Worm (Caenorhabditis elegans) whole organism, young adult: ENCODE results near the gene Y39A1A.21.
A peak's percentile ranks its signal among the peaks of the same experiment; 100 is the strongest.

ENCODE experiments used
- F10E7.11 ChIP-seq: sonication (generic microtip); optimal IDR thresholded peaks from 2 replicates; lab custom pipeline; 2017; ENCODE audit warnings: mild to moderate bottlenecking, missing genetic modification characterization, moderate library complexity, missing compliant biosample characterization
- F57A8.1 ChIP-seq: fragments of 200-800 bp; sonication (Bioruptor generic); optimal IDR thresholded peaks from 2 replicates; lab custom pipeline; 2018; ENCODE audit warnings: mild to moderate bottlenecking, missing genetic modification characterization, moderate library complexity, missing compliant biosample characterization
- K11D2.4 ChIP-seq: fragments of 200-800 bp; sonication (Bioruptor generic); IDR thresholded peaks from 2 replicates; pipeline ENCODE4 v1.3.6; 2022; ENCODE audit warnings: missing genetic modification reagents, missing genetic modification characterization, missing compliant biosample characterization
- T26A5.8 ChIP-seq: sonication (generic microtip); optimal IDR thresholded peaks from 2 replicates; lab custom pipeline; 2016; ENCODE audit warnings: missing genetic modification characterization, missing compliant biosample characterization
- Y67H2A.10 ChIP-seq: fragments of 200-800 bp; sonication (Bioruptor generic); conservative IDR thresholded peaks from 2 replicates; pipeline ENCODE4 v1.3.6; 2022; ENCODE audit warnings: missing genetic modification reagents, missing genetic modification characterization, missing compliant biosample characterization
- akir-1 ChIP-seq: fragments of 200-800 bp; sonication (Bioruptor generic); optimal IDR thresholded peaks from 2 replicates; lab custom pipeline; 2018; ENCODE audit warnings: mild to moderate bottlenecking, missing genetic modification characterization, moderate library complexity, missing compliant biosample characterization
- aptf-2 ChIP-seq: fragments of 200-800 bp; sonication (Bioruptor generic); conservative IDR thresholded peaks from 2 replicates; pipeline ENCODE4 v1.3.6; 2022; ENCODE audit warnings: missing genetic modification reagents, missing genetic modification characterization, missing compliant biosample characterization
- attf-3 ChIP-seq: fragments of 200-800 bp; sonication (Bioruptor generic); conservative IDR thresholded peaks from 2 replicates; pipeline ENCODE4 v1.3.6; 2022; ENCODE audit warnings: missing genetic modification reagents, missing genetic modification characterization, missing compliant biosample characterization
- attf-6 ChIP-seq: fragments of 200-800 bp; sonication (Bioruptor generic); IDR thresholded peaks from 2 replicates; pipeline ENCODE4 v1.3.6; 2022; ENCODE audit warnings: missing genetic modification reagents, missing genetic modification characterization, missing compliant biosample characterization
- bed-1 ChIP-seq: fragments of 200-800 bp; sonication (Bioruptor generic); IDR thresholded peaks from 2 replicates; pipeline ENCODE4 v1.3.6; 2022; ENCODE audit warnings: missing genetic modification reagents, missing genetic modification characterization, missing compliant biosample characterization
- bed-2 ChIP-seq: fragments of 200-800 bp; sonication (Bioruptor generic); IDR thresholded peaks from 2 replicates; pipeline ENCODE4 v1.3.6; 2022; ENCODE audit warnings: missing genetic modification reagents, missing genetic modification characterization, missing compliant biosample characterization
- cebp-2 ChIP-seq: fragments of 200-800 bp; sonication (Bioruptor generic); IDR thresholded peaks from 2 replicates; pipeline ENCODE4 v1.3.6; 2022; ENCODE audit warnings: missing genetic modification characterization, missing compliant biosample characterization
- ceh-79 ChIP-seq: sonication (generic microtip); optimal IDR thresholded peaks from 2 replicates; lab custom pipeline; 2017; ENCODE audit warnings: mild to moderate bottlenecking, missing genetic modification characterization, missing compliant biosample characterization
- ceh-91 ChIP-seq: fragments of 200-800 bp; sonication (Bioruptor generic); IDR thresholded peaks from 2 replicates; pipeline ENCODE4 v1.3.6; 2022; ENCODE audit warnings: missing genetic modification reagents, missing genetic modification characterization, missing compliant biosample characterization
- dox-1 ChIP-seq: fragments of 200-800 bp; sonication (Bioruptor generic); IDR thresholded peaks from 2 replicates; pipeline ENCODE4 v1.3.6; 2022; ENCODE audit warnings: missing genetic modification reagents, missing genetic modification characterization, missing compliant biosample characterization
- dpff-1 ChIP-seq: sonication (generic microtip); optimal IDR thresholded peaks from 2 replicates; lab custom pipeline; 2017; ENCODE audit warnings: mild to moderate bottlenecking, missing genetic modification characterization, missing compliant biosample characterization
- dpl-1 ChIP-seq: fragments of 150-350 bp; optimal IDR thresholded peaks from 2 replicates; lab custom pipeline; 2014; ENCODE audit warnings: missing biosample characterization, missing genetic modification reagents, missing genetic modification characterization
- egl-18 ChIP-seq: fragments of 200-800 bp; sonication (Bioruptor generic); IDR thresholded peaks from 2 replicates; pipeline ENCODE4 v1.3.6; 2022; ENCODE audit warnings: missing genetic modification reagents, missing genetic modification characterization, missing compliant biosample characterization
- egl-44 ChIP-seq: fragments of 200-800 bp; sonication (Bioruptor generic); IDR thresholded peaks from 2 replicates; pipeline ENCODE4 v1.3.6; 2022; ENCODE audit warnings: missing genetic modification reagents, missing genetic modification characterization, missing compliant biosample characterization
- him-1 ChIP-seq: sonication (generic microtip); optimal IDR thresholded peaks from 2 replicates; lab custom pipeline; 2016; ENCODE audit warnings: missing genotype, missing genetic modification reagents, missing genetic modification characterization, missing compliant biosample characterization
- hlh-26 ChIP-seq: fragments of 200-800 bp; sonication (Bioruptor generic); conservative IDR thresholded peaks from 2 replicates; pipeline ENCODE4 v1.3.6; 2022; ENCODE audit warnings: missing genetic modification reagents, missing genetic modification characterization, missing compliant biosample characterization
- hmg-20 ChIP-seq: fragments of 200-800 bp; sonication (Bioruptor generic); IDR thresholded peaks from 2 replicates; pipeline ENCODE4 v1.3.6; 2022; ENCODE audit warnings: missing genetic modification reagents, missing genetic modification characterization, missing compliant biosample characterization
- hrde-1 ChIP-seq: sonication (generic microtip); optimal IDR thresholded peaks from 2 replicates; lab custom pipeline; 2016; ENCODE audit warnings: missing genetic modification characterization, mild to moderate bottlenecking, missing compliant biosample characterization, moderate library complexity, missing genotype, missing genetic modification reagents, borderline replicate concordance
- let-607 ChIP-seq, 2 experiments: fragments of 200-800 bp in 1 of 2; sonication (Bioruptor generic) in 1 of 2; sonication (generic microtip) in 1 of 2; optimal IDR thresholded peaks; 2 replicates each; lab custom pipeline; 2016 to 2018; ENCODE audit warnings: mild to moderate bottlenecking in 2 of 2, missing compliant biosample characterization in 2 of 2, missing genetic modification characterization in 2 of 2, moderate library complexity in 2 of 2, missing genotype in 1 of 2
- lin-26 ChIP-seq: fragments of 200-800 bp; sonication (Bioruptor generic); IDR thresholded peaks from 2 replicates; pipeline ENCODE4 v1.3.6; 2022; ENCODE audit warnings: missing genetic modification reagents, missing genetic modification characterization, missing compliant biosample characterization
- lin-35 ChIP-seq, 3 experiments: fragments of 150-350 bp in 2 of 3; sonication (generic microtip) in 1 of 3; optimal IDR thresholded peaks; 2 replicates each; lab custom pipeline; 2014 to 2018; ENCODE audit warnings: missing biosample characterization in 3 of 3, missing genetic modification characterization in 3 of 3, missing genetic modification reagents in 3 of 3
- lsl-1 ChIP-seq: fragments of 200-800 bp; sonication (Bioruptor generic); optimal IDR thresholded peaks from 2 replicates; lab custom pipeline; 2018; ENCODE audit warnings: mild to moderate bottlenecking, missing genetic modification characterization, moderate library complexity, missing compliant biosample characterization
- lsy-27 ChIP-seq: sonication (generic microtip); optimal IDR thresholded peaks from 2 replicates; lab custom pipeline; 2017; ENCODE audit warnings: missing genetic modification characterization, mild to moderate bottlenecking, missing compliant biosample characterization, antibody characterized with exemption, missing genotype, borderline replicate concordance; ENCODE audit not compliant: insufficient read depth
- madf-3 ChIP-seq: fragments of 200-800 bp; sonication (Bioruptor generic); IDR thresholded peaks from 2 replicates; pipeline ENCODE4 v1.3.6; 2022; ENCODE audit warnings: missing genetic modification reagents, missing genetic modification characterization, missing compliant biosample characterization
- madf-8 ChIP-seq: fragments of 200-800 bp; sonication (Bioruptor generic); conservative IDR thresholded peaks from 2 replicates; pipeline ENCODE4 v1.3.6; 2022; ENCODE audit warnings: missing genetic modification reagents, missing genetic modification characterization, missing compliant biosample characterization
- mel-28 ChIP-seq: sonication (generic microtip); optimal IDR thresholded peaks from 2 replicates; lab custom pipeline; 2016; ENCODE audit warnings: borderline replicate concordance, mild to moderate bottlenecking, missing genetic modification characterization, missing compliant biosample characterization
- nhr-179 ChIP-seq: sonication (generic microtip); optimal IDR thresholded peaks from 2 replicates; lab custom pipeline; 2016; ENCODE audit warnings: mild to moderate bottlenecking, missing genetic modification characterization, missing compliant biosample characterization
- pbrm-1 ChIP-seq: fragments of 200-800 bp; sonication (Bioruptor generic); IDR thresholded peaks from 2 replicates; pipeline ENCODE4 v1.3.6; 2022; ENCODE audit warnings: missing genetic modification reagents, missing genetic modification characterization, missing compliant biosample characterization
- pha-4 ChIP-seq: fragments of 150-350 bp; sonication (generic microtip); optimal IDR thresholded peaks from 2 replicates; lab custom pipeline; 2014; ENCODE audit warnings: missing biosample characterization, missing genetic modification reagents, missing genetic modification characterization
- rpc-1 ChIP-seq, 2 experiments: fragments of 150-350 bp in 1 of 2; sonication (generic microtip) in 1 of 2; optimal IDR thresholded peaks; 2 replicates each; lab custom pipeline; 2014 to 2018; ENCODE audit warnings: missing biosample characterization in 1 of 2, missing genetic modification characterization in 1 of 2, missing genetic modification reagents in 1 of 2, missing genotype in 1 of 2
- somi-1 ChIP-seq: fragments of 200-800 bp; sonication (Bioruptor generic); optimal IDR thresholded peaks from 2 replicates; lab custom pipeline; 2018; ENCODE audit warnings: mild to moderate bottlenecking, missing genetic modification characterization, missing compliant biosample characterization
- sptf-2 ChIP-seq: fragments of 200-800 bp; sonication (Bioruptor generic); optimal IDR thresholded peaks from 2 replicates; lab custom pipeline; 2018; ENCODE audit warnings: mild to moderate bottlenecking, missing genetic modification characterization, missing compliant biosample characterization
- tbp1 ChIP-seq: fragments of 200-800 bp; sonication (Bioruptor generic); optimal IDR thresholded peaks from 2 replicates; lab custom pipeline; 2018; ENCODE audit warnings: mild to moderate bottlenecking, missing genetic modification characterization, missing compliant biosample characterization
- tbx-9 ChIP-seq: sonication (generic microtip); optimal IDR thresholded peaks from 2 replicates; lab custom pipeline; 2016; ENCODE audit warnings: borderline replicate concordance, missing genetic modification characterization, inconsistent platforms, missing compliant biosample characterization
- unc-130 ChIP-seq: sonication (generic microtip); optimal IDR thresholded peaks from 2 replicates; lab custom pipeline; 2016; ENCODE audit warnings: missing genetic modification reagents, missing genetic modification characterization, missing compliant biosample characterization
- zfh-2 ChIP-seq: fragments of 200-800 bp; sonication (Bioruptor generic); conservative IDR thresholded peaks from 2 replicates; pipeline ENCODE4 v1.3.6; 2022; ENCODE audit warnings: missing genetic modification reagents, missing genetic modification characterization, missing compliant biosample characterization
- ztf-18 ChIP-seq: sonication (generic microtip); optimal IDR thresholded peaks from 2 replicates; lab custom pipeline; 2016; ENCODE audit warnings: missing genotype, mild to moderate bottlenecking, missing genetic modification characterization, missing compliant biosample characterization
- ztf-26 ChIP-seq: sonication (generic microtip); optimal IDR thresholded peaks from 2 replicates; lab custom pipeline; 2017; ENCODE audit warnings: missing genetic modification characterization, missing compliant biosample characterization
- ztf-6 ChIP-seq: fragments of 200-800 bp; sonication (Bioruptor generic); IDR thresholded peaks from 2 replicates; pipeline ENCODE4 v1.3.6; 2022; ENCODE audit warnings: missing genetic modification reagents, missing genetic modification characterization, missing compliant biosample characterization

Gene Y39A1A.21

DNA sequence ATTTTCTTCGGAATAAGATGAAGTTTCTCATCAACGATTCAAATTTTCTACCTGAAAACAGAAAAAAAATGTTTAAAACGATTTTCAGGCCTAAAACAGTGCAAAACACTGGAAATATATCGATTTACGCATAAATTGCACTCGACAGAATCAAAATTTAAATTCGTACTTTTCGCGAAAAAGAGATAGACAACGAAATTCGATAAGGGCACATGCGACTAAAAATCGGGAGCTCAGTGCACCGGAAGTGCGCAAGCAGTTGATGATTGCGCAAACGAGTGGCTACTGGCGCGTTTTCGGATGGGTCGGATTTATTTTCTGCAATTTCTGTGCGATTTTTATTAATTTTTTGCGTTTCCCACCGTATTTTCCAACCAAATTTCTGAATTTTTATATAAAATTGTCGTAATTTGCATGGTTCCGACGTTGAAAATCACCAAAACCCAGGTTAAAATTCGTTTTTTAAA is at the start of gene Y39A1A.21, which contains the start of gene Y39A1A.22 (continued):
- no peak for TF ChIP-seq F10E7.11
- TF ChIP-seq madf-8: peak; percentile 40; the same call in 1 of the 2 replicates
- no peak for TF ChIP-seq bed-1
- peak; percentile 65 for TF ChIP-seq ceh-91 (GFP tag; lab: Robert Waterston, UW)
- no peak for TF ChIP-seq somi-1
- no peak for TF ChIP-seq Y67H2A.10 (GFP tag; lab: Robert Waterston, UW)
- no peak for TF ChIP-seq rpc-1 (optimal IDR thresholded peaks at IDR 0.05; lab: Kevin White, UChicago)
- TF ChIP-seq rpc-1 (tag; optimal IDR thresholded peaks at IDR 0.05; lab: Kevin White, UChicago): no peak
- TF ChIP-seq dpff-1 (tag; lab: Kevin White, UChicago): no peak
- no peak for TF ChIP-seq egl-18 (GFP tag; lab: Robert Waterston, UW)
- no peak for TF ChIP-seq lin-26
- TF ChIP-seq K11D2.4: peak; percentile 74
- TF ChIP-seq hlh-26: no peak
- TF ChIP-seq akir-1: no peak
- no peak for TF ChIP-seq bed-2 (GFP tag; lab: Robert Waterston, UW)
- no peak for TF ChIP-seq F57A8.1 (GFP tag; lab: Kevin White, UChicago)
- TF ChIP-seq egl-44: peak; percentile 65; the same call in 1 of the 2 replicates
- TF ChIP-seq lsy-27 (tag; lab: Kevin White, UChicago): no peak
- no peak for TF ChIP-seq cebp-2
- TF ChIP-seq sptf-2 (GFP tag; lab: Kevin White, UChicago): no peak
- 0 out of 2 replicates have a peak, but pooled peaks have one; percentile 43 for TF ChIP-seq madf-3
- no peak for TF ChIP-seq mel-28
- TF ChIP-seq dox-1: peak; percentile 87
- peak in 1 of 2 experiments; percentile 26 for TF ChIP-seq let-607 (tag; optimal IDR thresholded peaks at IDR 0.05; lab: Kevin White, UChicago)
- peak; percentile 50; the same call in 1 of the 2 replicates for TF ChIP-seq ztf-6 (GFP tag; lab: Robert Waterston, UW)
- no peak for TF ChIP-seq nhr-179 (tag; lab: Kevin White, UChicago)
- no peak for TF ChIP-seq attf-6 (GFP tag; lab: Robert Waterston, UW)
- TF ChIP-seq unc-130: no peak
- TF ChIP-seq dpl-1 (GFP tag; lab: Kevin White, UChicago): no peak
- TF ChIP-seq tbp1 (GFP tag; lab: Kevin White, UChicago): peak; percentile 59

DNA sequence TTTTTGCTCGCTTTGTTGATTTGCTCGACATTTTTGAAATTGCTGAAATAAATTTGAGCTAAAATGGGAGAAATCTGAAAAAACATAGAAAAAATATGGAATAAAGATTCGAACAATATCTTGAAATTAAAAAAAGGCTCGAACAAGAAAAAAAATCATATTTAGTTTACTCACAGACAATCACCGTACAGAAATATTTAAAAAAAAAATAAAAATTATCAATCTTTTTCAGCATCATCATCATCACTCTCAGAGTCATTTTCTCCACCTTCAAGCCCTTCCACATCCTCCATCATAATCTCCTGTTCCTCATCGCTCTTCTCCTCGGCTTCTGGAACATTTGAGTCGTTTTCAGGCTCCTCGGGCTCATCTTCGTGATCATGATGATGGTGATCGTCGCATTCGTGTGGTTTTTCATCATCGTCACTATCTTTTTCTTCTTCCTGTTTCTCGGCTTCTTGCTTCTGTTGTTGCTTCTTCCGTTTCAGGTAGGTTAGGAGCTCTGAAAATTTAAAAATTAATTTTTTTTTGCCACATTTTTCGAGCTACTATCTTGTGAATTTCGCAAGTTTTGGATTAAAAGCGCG is 48.8 kb upstream of the Y39A1A.21 start, which contains the start of gene hpl-2:
TSS of gene hpl-2 (minus strand) at position 51 of the 587 bp plus-strand sequence.
- TF ChIP-seq lin-35 (GFP tag; optimal IDR thresholded peaks at IDR 0.05; lab: Kevin White, UChicago): peak in 1 of 3 experiments; percentile 36
- TF ChIP-seq hmg-20 (GFP tag; lab: Robert Waterston, UW): no peak

DNA sequence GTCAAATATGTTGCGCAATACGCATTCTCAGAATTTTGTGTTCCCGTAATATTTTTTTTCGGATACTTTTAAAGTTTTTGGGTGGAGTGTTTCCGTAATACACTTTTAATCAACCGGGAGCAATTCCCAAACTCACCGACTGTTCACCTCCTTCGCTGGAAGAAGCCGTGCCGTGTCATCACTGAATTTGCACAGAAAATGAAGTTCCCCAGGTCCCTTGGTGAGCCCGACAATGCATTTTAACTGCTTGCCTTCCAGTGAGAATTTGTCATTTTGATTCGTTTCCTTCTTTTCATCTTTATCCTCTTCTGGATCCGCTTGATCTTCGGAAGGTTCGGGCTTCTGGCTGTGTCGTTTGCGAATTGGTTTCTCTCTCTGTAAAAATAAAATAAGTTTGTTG is 47.6 kb upstream of the Y39A1A.21 start:
- TF ChIP-seq aptf-2 (GFP tag; lab: Robert Waterston, UW): no peak
- TF ChIP-seq T26A5.8: no peak
- TF ChIP-seq hrde-1 (tag; lab: Kevin White, UChicago): no peak
- TF ChIP-seq ztf-26 (tag; lab: Kevin White, UChicago): no peak
- TF ChIP-seq Y67H2A.10 (GFP tag; lab: Robert Waterston, UW): no peak
- no peak for TF ChIP-seq ceh-91 (GFP tag; lab: Robert Waterston, UW)
- TF ChIP-seq lsl-1 (GFP tag; lab: Kevin White, UChicago): no peak
- TF ChIP-seq pha-4 (tag; lab: Kevin White, UChicago): no peak
- no peak for TF ChIP-seq ztf-18 (tag; lab: Kevin White, UChicago)
- no peak for TF ChIP-seq him-1 (tag; lab: Kevin White, UChicago)
- no peak for TF ChIP-seq ceh-79 (tag; lab: Kevin White, UChicago)
- TF ChIP-seq let-607 (tag; optimal IDR thresholded peaks at IDR 0.05; lab: Kevin White, UChicago): no peak
- no peak for TF ChIP-seq tbx-9 (tag; lab: Kevin White, UChicago)
- no peak for TF ChIP-seq attf-3 (GFP tag; lab: Robert Waterston, UW)
- no peak for TF ChIP-seq pbrm-1 (GFP tag; lab: Robert Waterston, UW)
- TF ChIP-seq zfh-2: no peak
- TF ChIP-seq, all 124 proteins: peak for 0
